Worm (Caenorhabditis elegans) whole organism, L4 larva: ENCODE data around the gene hex-2.
A peak's percentile ranks its signal among the peaks of the same experiment; 100 is the strongest.

Source experiments
- F37D6.2 ChIP-seq: sonication (generic microtip); optimal IDR thresholded peaks from 2 replicates; lab custom pipeline; 2016; ENCODE audit warnings: mild to moderate bottlenecking, missing genetic modification characterization, missing compliant biosample characterization
- F49E8.2 ChIP-seq: sonication (generic microtip); optimal IDR thresholded peaks from 2 replicates; lab custom pipeline; 2016; ENCODE audit warnings: missing compliant biosample characterization, mild to moderate bottlenecking, missing genetic modification characterization, borderline replicate concordance
- Y5F2A.4 ChIP-seq: fragments of 200-800 bp; sonication (Bioruptor generic); optimal IDR thresholded peaks from 2 replicates; lab custom pipeline; 2018; ENCODE audit warnings: mild to moderate bottlenecking, missing genetic modification characterization, missing compliant biosample characterization
- ZK546.5 ChIP-seq, 2 experiments: sonication (generic microtip); optimal IDR thresholded peaks; 2 replicates each; lab custom pipeline; 2017; ENCODE audit warnings: missing biosample characterization in 2 of 2, missing genetic modification characterization in 2 of 2
- ama-1 ChIP-seq: fragments of 150-350 bp; optimal IDR thresholded peaks from 2 replicates; lab custom pipeline; 2014; ENCODE audit warnings: inconsistent platforms, mixed read lengths
- arid-1 ChIP-seq: fragments of 200-800 bp; sonication (Bioruptor generic); conservative IDR thresholded peaks from 2 replicates; pipeline ENCODE4 v1.3.6; 2022; ENCODE audit warnings: missing genetic modification reagents, missing genetic modification characterization, missing compliant biosample characterization
- ceh-20 ChIP-seq: fragments of 200-800 bp; sonication (Bioruptor generic); IDR thresholded peaks from 2 replicates; pipeline ENCODE4 v1.3.6; 2022; ENCODE audit warnings: missing genetic modification reagents, missing genetic modification characterization, missing compliant biosample characterization
- ceh-82 ChIP-seq: sonication (generic microtip); optimal IDR thresholded peaks from 2 replicates; lab custom pipeline; 2017; ENCODE audit warnings: missing biosample characterization, missing genetic modification characterization
- ces-1 ChIP-seq: fragments of 150-350 bp; sonication (generic microtip); optimal IDR thresholded peaks from 4 replicates; lab custom pipeline; 2014; ENCODE audit warnings: missing biosample characterization, missing genetic modification reagents, missing genetic modification characterization
- cey-2 ChIP-seq: sonication (generic microtip); optimal IDR thresholded peaks from 3 replicates; lab custom pipeline; 2017; ENCODE audit warnings: missing genetic modification characterization, mild to moderate bottlenecking, missing compliant biosample characterization, antibody characterized with exemption, borderline replicate concordance; ENCODE audit not compliant: insufficient read depth
- daf-12 ChIP-seq: fragments of 150-350 bp; optimal IDR thresholded peaks from 2 replicates; lab custom pipeline; 2014; ENCODE audit warnings: missing biosample characterization, missing genetic modification reagents, missing genetic modification characterization
- daf-8 ChIP-seq: fragments of 200-800 bp; sonication (Bioruptor generic); IDR thresholded peaks from 2 replicates; pipeline ENCODE4 v1.3.6; 2022; ENCODE audit warnings: missing genetic modification characterization, missing compliant biosample characterization
- dpl-1 ChIP-seq: fragments of 150-350 bp; optimal IDR thresholded peaks from 2 replicates; lab custom pipeline; 2014; ENCODE audit warnings: missing biosample characterization, missing genetic modification reagents, missing genetic modification characterization
- duxl-1 ChIP-seq: sonication (generic microtip); optimal IDR thresholded peaks from 2 replicates; lab custom pipeline; 2016; ENCODE audit warnings: mild to moderate bottlenecking, missing genetic modification characterization, moderate library complexity, missing compliant biosample characterization; ENCODE audit not compliant: poor library complexity
- dve-1 ChIP-seq: sonication (generic microtip); optimal IDR thresholded peaks from 2 replicates; lab custom pipeline; 2017; ENCODE audit warnings: antibody characterized with exemption, mild to moderate bottlenecking, missing genetic modification characterization, missing compliant biosample characterization; ENCODE audit not compliant: insufficient read depth
- egl-43 ChIP-seq: fragments of 200-800 bp; sonication (Bioruptor generic); IDR thresholded peaks from 2 replicates; pipeline ENCODE4 v1.3.6; 2022; ENCODE audit warnings: missing genetic modification reagents, missing genetic modification characterization, missing compliant biosample characterization
- fos-1 ChIP-seq: fragments of 150-350 bp; optimal IDR thresholded peaks from 2 replicates; lab custom pipeline; 2014; ENCODE audit warnings: missing biosample characterization, missing genetic modification characterization
- hlh-11 ChIP-seq: fragments of 200-800 bp; sonication (Bioruptor generic); optimal IDR thresholded peaks from 2 replicates; lab custom pipeline; 2018; ENCODE audit warnings: mild to moderate bottlenecking, missing genetic modification characterization, missing compliant biosample characterization
- hlh-30 ChIP-seq: sonication (generic microtip); optimal IDR thresholded peaks from 2 replicates; lab custom pipeline; 2017; ENCODE audit warnings: antibody characterized with exemption, mild to moderate bottlenecking, missing genetic modification characterization, missing compliant biosample characterization; ENCODE audit not compliant: insufficient read depth
- hmg-1.1 ChIP-seq: fragments of 200-800 bp; sonication (Bioruptor generic); IDR thresholded peaks from 2 replicates; pipeline ENCODE4 v1.3.6; 2022; ENCODE audit warnings: missing genetic modification reagents, missing genetic modification characterization, missing compliant biosample characterization
- lim-7 ChIP-seq: fragments of 200-800 bp; sonication (Bioruptor generic); IDR thresholded peaks from 2 replicates; pipeline ENCODE4 v1.3.6; 2022; ENCODE audit warnings: missing genetic modification characterization, missing compliant biosample characterization
- lin-29 ChIP-seq: fragments of 200-800 bp; sonication (Bioruptor generic); IDR thresholded peaks from 2 replicates; pipeline ENCODE4 v1.3.6; 2022; ENCODE audit warnings: missing genetic modification reagents, missing genetic modification characterization, missing compliant biosample characterization
- lin-38 ChIP-seq: fragments of 200-800 bp; sonication (Bioruptor generic); IDR thresholded peaks from 2 replicates; pipeline ENCODE4 v1.3.6; 2022; ENCODE audit warnings: missing genetic modification reagents, missing genetic modification characterization, missing compliant biosample characterization
- lin-39 ChIP-seq: fragments of 150-350 bp; optimal IDR thresholded peaks from 2 replicates; lab custom pipeline; 2014; ENCODE audit warnings: missing biosample characterization, missing genetic modification reagents, missing genetic modification characterization
- mdl-1 ChIP-seq, 2 experiments: fragments of 150-350 bp in 1 of 2; sonication (generic microtip) in 1 of 2; optimal IDR thresholded peaks; 2 replicates each; lab custom pipeline; 2014 to 2017; ENCODE audit warnings: missing biosample characterization in 2 of 2, missing genetic modification characterization in 2 of 2
- mxl-3 ChIP-seq: fragments of 200-800 bp; sonication (Bioruptor generic); optimal IDR thresholded peaks from 2 replicates; lab custom pipeline; 2018; ENCODE audit warnings: mild to moderate bottlenecking, missing genetic modification characterization, missing compliant biosample characterization
- nhr-11 ChIP-seq: fragments of 150-350 bp; optimal IDR thresholded peaks from 2 replicates; lab custom pipeline; 2014; ENCODE audit warnings: missing biosample characterization, missing genetic modification characterization
- nhr-25 ChIP-seq: sonication (generic microtip); optimal IDR thresholded peaks from 2 replicates; lab custom pipeline; 2017; ENCODE audit warnings: missing genetic modification characterization, mild to moderate bottlenecking, missing compliant biosample characterization, antibody characterized with exemption, moderate library complexity, borderline replicate concordance; ENCODE audit not compliant: insufficient read depth
- nhr-28 ChIP-seq: fragments of 150-350 bp; optimal IDR thresholded peaks from 2 replicates; lab custom pipeline; 2014; ENCODE audit warnings: missing biosample characterization, missing genetic modification characterization
- nhr-77 ChIP-seq: fragments of 150-350 bp; optimal IDR thresholded peaks from 2 replicates; lab custom pipeline; 2014; ENCODE audit warnings: missing biosample characterization, missing genetic modification characterization
- pqm-1 ChIP-seq: sonication (generic microtip); optimal IDR thresholded peaks from 2 replicates; lab custom pipeline; 2017; ENCODE audit warnings: missing biosample characterization, missing genetic modification characterization
- sdz-12 ChIP-seq: fragments of 200-800 bp; sonication (Bioruptor generic); optimal IDR thresholded peaks from 2 replicates; lab custom pipeline; 2018; ENCODE audit warnings: mild to moderate bottlenecking, missing genetic modification characterization, missing compliant biosample characterization
- snpc-1.2 ChIP-seq: fragments of 200-800 bp; sonication (Bioruptor generic); IDR thresholded peaks from 2 replicates; pipeline ENCODE4 v1.3.6; 2022; ENCODE audit warnings: missing genetic modification reagents, missing genetic modification characterization, missing compliant biosample characterization
- snpc-4 ChIP-seq: fragments of 150-350 bp; optimal IDR thresholded peaks from 2 replicates; lab custom pipeline; 2014; ENCODE audit warnings: missing biosample characterization, missing genetic modification characterization
- tag-97 ChIP-seq: fragments of 200-800 bp; sonication (Bioruptor generic); IDR thresholded peaks from 2 replicates; pipeline ENCODE4 v1.3.6; 2022; ENCODE audit warnings: missing genetic modification characterization, missing compliant biosample characterization
- unc-62 ChIP-seq, 3 experiments: fragments of 150-350 bp in 1 of 3; sonication (generic microtip); optimal IDR thresholded peaks in 2 of 3; peaks in 1 of 3; 1 replicate in 1 of 3; 2 replicates in 2 of 3; lab custom pipeline; 2014 to 2017; ENCODE audit warnings: missing biosample characterization in 3 of 3, missing genetic modification characterization in 3 of 3, missing genetic modification reagents in 3 of 3, missing genotype in 1 of 3
- zip-2 ChIP-seq: fragments of 150-350 bp; optimal IDR thresholded peaks from 2 replicates; lab custom pipeline; 2014; ENCODE audit warnings: missing biosample characterization, missing genetic modification characterization
- ztf-11 ChIP-seq: fragments of 150-350 bp; optimal IDR thresholded peaks from 2 replicates; lab custom pipeline; 2014; ENCODE audit warnings: missing biosample characterization, missing genetic modification characterization

hex-2 gene

DNA sequence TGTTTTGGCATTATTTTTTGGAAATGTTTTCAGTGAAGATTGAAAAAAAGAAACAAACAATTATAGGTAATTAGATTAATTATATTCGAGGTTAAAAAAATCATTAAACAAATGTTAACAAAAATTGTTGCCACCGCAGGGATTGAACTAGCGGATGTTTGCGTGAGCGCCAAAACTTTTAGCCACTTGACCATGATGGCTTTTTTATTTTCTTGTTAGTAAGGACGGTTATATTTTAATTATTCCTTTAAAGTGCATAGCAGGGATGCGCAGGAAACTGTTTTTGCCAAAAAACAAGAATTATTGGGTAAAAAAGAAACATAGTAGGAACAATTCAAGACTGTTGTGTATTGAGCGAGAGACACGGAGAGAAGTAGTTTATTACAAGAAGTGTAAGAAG lies 13.1 kb downstream of the hex-2 start (continued):
- peak; percentile 81 for TF ChIP-seq F49E8.2 (tag; lab: Kevin White, UChicago)
- no peak for TF ChIP-seq F37D6.2
- TF ChIP-seq ZK546.5 (tag; optimal IDR thresholded peaks at IDR 0.05; lab: Kevin White, UChicago) = no peak

DNA sequence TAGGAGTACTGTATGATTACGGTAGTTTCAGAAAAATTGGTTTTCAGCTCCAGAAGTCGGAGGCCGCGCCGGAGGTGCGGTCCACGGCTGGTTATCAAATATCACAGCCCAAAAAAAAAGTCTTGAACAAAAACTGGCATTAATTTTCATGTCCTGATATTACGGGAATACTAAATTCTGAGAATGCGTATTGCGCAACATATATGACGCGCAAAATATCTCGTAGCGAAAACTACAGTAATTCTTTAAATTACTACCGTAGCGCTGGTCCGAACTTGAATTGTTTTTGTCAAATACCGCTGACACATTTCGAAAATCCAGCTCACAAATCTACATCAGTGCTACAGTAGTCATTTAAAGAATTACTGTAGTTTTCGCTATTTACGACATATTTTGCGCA lies 14.7 kb downstream of the hex-2 start:
- peak in 1 of 2 experiments; percentile 55 for TF ChIP-seq unc-62 (GFP tag; optimal IDR thresholded peaks at IDR 0.05 in 1 of 2; lab: Kevin White, UChicago)
- no peak for TF ChIP-seq unc-62 (tag; optimal IDR thresholded peaks at IDR 0.05; lab: Kevin White, UChicago)
- TF ChIP-seq lin-29 (GFP tag; lab: Robert Waterston, UW) = no peak

DNA sequence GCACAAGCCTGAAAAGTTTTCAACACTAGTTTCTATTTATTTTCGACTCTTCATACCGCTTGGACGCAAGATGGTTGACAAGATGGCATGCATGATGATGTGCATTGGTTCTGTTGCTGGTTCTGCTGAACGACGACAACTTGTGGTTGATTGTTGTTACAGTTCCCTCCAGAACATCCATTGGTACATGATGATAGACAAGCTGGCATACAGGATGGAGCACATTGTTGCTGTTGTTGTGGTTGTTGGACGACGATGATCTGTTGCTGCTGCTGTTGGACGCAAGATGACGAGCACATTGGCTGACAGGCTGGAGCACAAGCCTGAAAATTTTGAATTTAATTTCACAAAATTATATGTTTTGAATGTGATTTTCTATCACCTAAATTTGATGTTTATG lies 18.0 kb downstream of the hex-2 start:
- TF ChIP-seq daf-12 (tag; lab: Kevin White, UChicago) (no peak), snpc-1.2 (GFP tag; lab: Robert Waterston, UW) (no peak), nhr-25 (tag; lab: Kevin White, UChicago) (no peak), daf-8 (GFP tag; lab: Robert Waterston, UW) (no peak), lim-7 (GFP tag; lab: Robert Waterston, UW) (no peak), tag-97 (GFP tag; lab: Robert Waterston, UW) (no peak), zip-2 (tag; lab: Kevin White, UChicago) (no peak), dve-1 (tag; lab: Kevin White, UChicago) (no peak), pqm-1 (tag; lab: Kevin White, UChicago) (no peak), hlh-11 (tag; lab: Kevin White, UChicago) (no peak), snpc-4 (no peak), F37D6.2 (no peak), ztf-11 (tag; lab: Kevin White, UChicago) (no peak), ama-1 (lab: Kevin White, UChicago) (no peak), mdl-1 (tag; optimal IDR thresholded peaks at IDR 0.05; lab: Kevin White, UChicago) (no peak), arid-1 (GFP tag; lab: Robert Waterston, UW) (no peak), ceh-20 (GFP tag; lab: Robert Waterston, UW) (no peak), unc-62 (GFP tag; optimal IDR thresholded peaks at IDR 0.05 in 1 of 2; lab: Kevin White, UChicago) (no peak), unc-62 (tag; optimal IDR thresholded peaks at IDR 0.05; lab: Kevin White, UChicago) (no peak), dpl-1 (GFP tag; lab: Kevin White, UChicago) (no peak)

DNA sequence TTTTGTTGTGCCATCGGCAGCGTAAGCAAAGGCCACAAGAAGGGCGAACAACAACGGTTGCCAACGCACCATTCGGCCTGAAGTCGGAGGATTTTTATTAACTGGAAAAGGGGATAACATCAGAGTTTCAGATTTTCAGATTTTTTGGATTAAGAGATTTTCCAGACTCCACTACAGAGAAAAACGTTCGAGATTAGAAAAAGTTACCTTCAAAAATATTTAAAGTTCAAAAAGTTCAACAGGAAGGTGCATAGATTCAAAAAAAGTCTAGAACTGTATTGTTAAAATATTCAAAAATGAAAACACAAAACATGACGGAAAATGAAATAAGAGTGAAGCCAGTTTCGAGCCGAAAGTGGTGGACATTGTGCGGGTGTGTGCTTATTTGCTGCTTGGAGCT lies 21.8 kb downstream of the hex-2 start, which contains the start of gene pqn-13:
Gene pqn-13 (minus strand): TSS at position 101 of the 400 bp plus-strand sequence.
- TF ChIP-seq lin-39 (no peak), nhr-11 (tag; lab: Kevin White, UChicago) (no peak), mxl-3 (GFP tag; lab: Kevin White, UChicago) (no peak), fos-1 (tag; lab: Kevin White, UChicago) (no peak), Y5F2A.4 (GFP tag; lab: Kevin White, UChicago) (no peak), duxl-1 (tag; lab: Kevin White, UChicago) (no peak), nhr-77 (tag; lab: Kevin White, UChicago) (no peak), pqm-1 (tag; lab: Kevin White, UChicago) (no peak), snpc-4 (no peak), egl-43 (GFP tag; lab: Robert Waterston, UW) (no peak), ceh-82 (tag; lab: Kevin White, UChicago) (no peak), ces-1 (no peak), lin-38 (no peak), hmg-1.1 (GFP tag; lab: Robert Waterston, UW) (no peak), cey-2 (tag; lab: Kevin White, UChicago) (no peak), nhr-28 (tag; lab: Kevin White, UChicago) (no peak), sdz-12 (GFP tag; lab: Kevin White, UChicago) (no peak), mdl-1 (tag; optimal IDR thresholded peaks at IDR 0.05; lab: Kevin White, UChicago) (no peak), ztf-11 (tag; lab: Kevin White, UChicago) (no peak), hlh-30 (tag; lab: Kevin White, UChicago) (no peak)
